Worm (Caenorhabditis elegans) whole organism, young adult: ENCODE results near the gene T03F6.3.

Experiments
- B0261.1 ChIP-seq: sonication (generic microtip); optimal IDR thresholded peaks from 2 replicates; lab custom pipeline; 2016; ENCODE audit warnings: mild to moderate bottlenecking, missing genetic modification characterization, moderate library complexity, missing compliant biosample characterization
- B0336.3 ChIP-seq: fragments of 200-800 bp; sonication (Bioruptor generic); IDR thresholded peaks from 2 replicates; pipeline ENCODE4 v1.3.6; 2022; ENCODE audit warnings: missing genetic modification characterization, missing compliant biosample characterization
- D2030.7 ChIP-seq: fragments of 200-800 bp; sonication (Bioruptor generic); IDR thresholded peaks from 2 replicates; pipeline ENCODE4 v1.3.6; 2022; ENCODE audit warnings: missing genetic modification reagents, missing genetic modification characterization, missing compliant biosample characterization
- F10E7.11 ChIP-seq: sonication (generic microtip); optimal IDR thresholded peaks from 2 replicates; lab custom pipeline; 2017; ENCODE audit warnings: mild to moderate bottlenecking, missing genetic modification characterization, moderate library complexity, missing compliant biosample characterization
- F23B12.7 ChIP-seq: sonication (generic microtip); optimal IDR thresholded peaks from 2 replicates; lab custom pipeline; 2017; ENCODE audit warnings: missing genetic modification characterization, mild to moderate bottlenecking, missing compliant biosample characterization, antibody characterized with exemption, moderate library complexity; ENCODE audit not compliant: insufficient read depth
- F33H1.4 ChIP-seq: fragments of 200-800 bp; sonication (Bioruptor generic); IDR thresholded peaks from 2 replicates; pipeline ENCODE4 v1.3.6; 2022; ENCODE audit warnings: missing genetic modification reagents, missing genetic modification characterization, missing compliant biosample characterization
- F52B5.7 ChIP-seq: sonication (generic microtip); optimal IDR thresholded peaks from 2 replicates; lab custom pipeline; 2016; ENCODE audit warnings: mild to moderate bottlenecking, missing genetic modification characterization, missing compliant biosample characterization
- F55B11.4 ChIP-seq: sonication (generic microtip); optimal IDR thresholded peaks from 2 replicates; lab custom pipeline; 2016; ENCODE audit warnings: missing compliant biosample characterization, missing genetic modification characterization, borderline replicate concordance; ENCODE audit not compliant: insufficient read depth
- F57A8.1 ChIP-seq: fragments of 200-800 bp; sonication (Bioruptor generic); optimal IDR thresholded peaks from 2 replicates; lab custom pipeline; 2018; ENCODE audit warnings: mild to moderate bottlenecking, missing genetic modification characterization, moderate library complexity, missing compliant biosample characterization
- F57C9.4 ChIP-seq: sonication (generic microtip); optimal IDR thresholded peaks from 2 replicates; lab custom pipeline; 2017; ENCODE audit warnings: mild to moderate bottlenecking, missing genetic modification characterization, missing compliant biosample characterization
- K12H6.12 ChIP-seq: fragments of 200-800 bp; sonication (Bioruptor generic); optimal IDR thresholded peaks from 2 replicates; lab custom pipeline; 2018; ENCODE audit warnings: mild to moderate bottlenecking, missing genetic modification characterization, missing compliant biosample characterization
- T26A5.8 ChIP-seq: sonication (generic microtip); optimal IDR thresholded peaks from 2 replicates; lab custom pipeline; 2016; ENCODE audit warnings: missing genetic modification characterization, missing compliant biosample characterization
- Y53G8AR.9 ChIP-seq: fragments of 200-800 bp; sonication (Bioruptor generic); conservative IDR thresholded peaks from 2 replicates; pipeline ENCODE4 v1.3.6; 2022; ENCODE audit warnings: missing genetic modification reagents, missing genetic modification characterization, missing compliant biosample characterization
- Y79H2A.3 ChIP-seq: fragments of 200-800 bp; sonication (Bioruptor generic); conservative IDR thresholded peaks from 2 replicates; pipeline ENCODE4 v1.3.6; 2022; ENCODE audit warnings: missing genetic modification reagents, missing genetic modification characterization, missing compliant biosample characterization
- Y95B8A.8 ChIP-seq: fragments of 200-800 bp; sonication (Bioruptor generic); IDR thresholded peaks from 2 replicates; pipeline ENCODE4 v1.3.6; 2022; ENCODE audit warnings: missing genetic modification reagents, missing genetic modification characterization, missing compliant biosample characterization
- attf-5 ChIP-seq: fragments of 200-800 bp; sonication (Bioruptor generic); optimal IDR thresholded peaks from 2 replicates; lab custom pipeline; 2018; ENCODE audit warnings: mild to moderate bottlenecking, missing genetic modification characterization, missing compliant biosample characterization
- attf-6 ChIP-seq: fragments of 200-800 bp; sonication (Bioruptor generic); IDR thresholded peaks from 2 replicates; pipeline ENCODE4 v1.3.6; 2022; ENCODE audit warnings: missing genetic modification reagents, missing genetic modification characterization, missing compliant biosample characterization
- bed-2 ChIP-seq: fragments of 200-800 bp; sonication (Bioruptor generic); IDR thresholded peaks from 2 replicates; pipeline ENCODE4 v1.3.6; 2022; ENCODE audit warnings: missing genetic modification reagents, missing genetic modification characterization, missing compliant biosample characterization
- cebp-2 ChIP-seq: fragments of 200-800 bp; sonication (Bioruptor generic); IDR thresholded peaks from 2 replicates; pipeline ENCODE4 v1.3.6; 2022; ENCODE audit warnings: missing genetic modification characterization, missing compliant biosample characterization
- ceh-27 ChIP-seq: fragments of 200-800 bp; sonication (Bioruptor generic); optimal IDR thresholded peaks from 2 replicates; lab custom pipeline; 2018; ENCODE audit warnings: mild to moderate bottlenecking, missing genetic modification characterization, moderate library complexity, missing compliant biosample characterization
- ceh-40 ChIP-seq: fragments of 200-800 bp; sonication (Bioruptor generic); IDR thresholded peaks from 2 replicates; pipeline ENCODE4 v1.3.6; 2022; ENCODE audit warnings: missing genetic modification characterization, missing compliant biosample characterization
- die-1 ChIP-seq: sonication (generic microtip); optimal IDR thresholded peaks from 2 replicates; lab custom pipeline; 2016; ENCODE audit warnings: missing genotype, mild to moderate bottlenecking, missing genetic modification characterization, missing compliant biosample characterization
- dox-1 ChIP-seq: fragments of 200-800 bp; sonication (Bioruptor generic); IDR thresholded peaks from 2 replicates; pipeline ENCODE4 v1.3.6; 2022; ENCODE audit warnings: missing genetic modification reagents, missing genetic modification characterization, missing compliant biosample characterization
- efl-1 ChIP-seq: fragments of 150-350 bp; optimal IDR thresholded peaks from 2 replicates; lab custom pipeline; 2014; ENCODE audit warnings: missing biosample characterization, missing genetic modification reagents, missing genetic modification characterization
- egl-44 ChIP-seq: fragments of 200-800 bp; sonication (Bioruptor generic); IDR thresholded peaks from 2 replicates; pipeline ENCODE4 v1.3.6; 2022; ENCODE audit warnings: missing genetic modification reagents, missing genetic modification characterization, missing compliant biosample characterization
- ekl-4 ChIP-seq: fragments of 200-800 bp; sonication (Bioruptor generic); IDR thresholded peaks from 2 replicates; pipeline ENCODE4 v1.3.6; 2022; ENCODE audit warnings: missing genetic modification reagents, missing genetic modification characterization, missing compliant biosample characterization
- fkh-3 ChIP-seq: sonication (generic microtip); optimal IDR thresholded peaks from 2 replicates; lab custom pipeline; 2016; ENCODE audit warnings: mild to moderate bottlenecking, missing genetic modification characterization, missing compliant biosample characterization
- hlh-12 ChIP-seq: sonication (generic microtip); optimal IDR thresholded peaks from 2 replicates; lab custom pipeline; 2016; ENCODE audit warnings: missing genetic modification characterization, missing compliant biosample characterization
- hrde-1 ChIP-seq: sonication (generic microtip); optimal IDR thresholded peaks from 2 replicates; lab custom pipeline; 2016; ENCODE audit warnings: missing genetic modification characterization, mild to moderate bottlenecking, missing compliant biosample characterization, moderate library complexity, missing genotype, missing genetic modification reagents, borderline replicate concordance
- lsy-27 ChIP-seq: sonication (generic microtip); optimal IDR thresholded peaks from 2 replicates; lab custom pipeline; 2017; ENCODE audit warnings: missing genetic modification characterization, mild to moderate bottlenecking, missing compliant biosample characterization, antibody characterized with exemption, missing genotype, borderline replicate concordance; ENCODE audit not compliant: insufficient read depth
- madf-6 ChIP-seq: fragments of 200-800 bp; sonication (Bioruptor generic); IDR thresholded peaks from 2 replicates; pipeline ENCODE4 v1.3.6; 2022; ENCODE audit warnings: missing genetic modification reagents, missing genetic modification characterization, missing compliant biosample characterization
- madf-8 ChIP-seq: fragments of 200-800 bp; sonication (Bioruptor generic); conservative IDR thresholded peaks from 2 replicates; pipeline ENCODE4 v1.3.6; 2022; ENCODE audit warnings: missing genetic modification reagents, missing genetic modification characterization, missing compliant biosample characterization
- mel-28 ChIP-seq: sonication (generic microtip); optimal IDR thresholded peaks from 2 replicates; lab custom pipeline; 2016; ENCODE audit warnings: borderline replicate concordance, mild to moderate bottlenecking, missing genetic modification characterization, missing compliant biosample characterization
- nfya-2 ChIP-seq: fragments of 200-800 bp; sonication (Bioruptor generic); IDR thresholded peaks from 2 replicates; pipeline ENCODE4 v1.3.6; 2022; ENCODE audit warnings: missing genetic modification reagents, missing genetic modification characterization, missing compliant biosample characterization
- nhr-120 ChIP-seq: fragments of 200-800 bp; sonication (Bioruptor generic); IDR thresholded peaks from 2 replicates; pipeline ENCODE4 v1.3.6; 2022; ENCODE audit warnings: missing genetic modification characterization, missing compliant biosample characterization
- nhr-80 ChIP-seq: sonication (generic microtip); optimal IDR thresholded peaks from 2 replicates; lab custom pipeline; 2016; ENCODE audit warnings: missing genetic modification characterization, missing compliant biosample characterization
- nhr-90 ChIP-seq: sonication (generic microtip); optimal IDR thresholded peaks from 2 replicates; lab custom pipeline; 2016; ENCODE audit warnings: missing genotype, mild to moderate bottlenecking, missing genetic modification characterization, missing compliant biosample characterization
- pha-4 ChIP-seq: fragments of 150-350 bp; sonication (generic microtip); optimal IDR thresholded peaks from 2 replicates; lab custom pipeline; 2014; ENCODE audit warnings: missing biosample characterization, missing genetic modification reagents, missing genetic modification characterization
- rec-8 ChIP-seq, 2 experiments: sonication (generic microtip); optimal IDR thresholded peaks; 2 replicates each; lab custom pipeline; 2016; ENCODE audit warnings: mild to moderate bottlenecking in 2 of 2, missing genetic modification characterization in 2 of 2, missing genetic modification reagents in 2 of 2, missing genotype in 2 of 2, missing biosample characterization in 1 of 2, missing compliant biosample characterization in 1 of 2, moderate library complexity in 1 of 2
- snpc-1.1 ChIP-seq: sonication (generic microtip); optimal IDR thresholded peaks from 2 replicates; lab custom pipeline; 2017; ENCODE audit warnings: missing genetic modification characterization, mild to moderate bottlenecking, missing compliant biosample characterization, antibody characterized with exemption, moderate library complexity, missing genotype, missing genetic modification reagents; ENCODE audit not compliant: insufficient read depth
- snpc-1.3 ChIP-seq: sonication (generic microtip); optimal IDR thresholded peaks from 2 replicates; lab custom pipeline; 2017; ENCODE audit warnings: missing genetic modification characterization, mild to moderate bottlenecking, missing compliant biosample characterization, antibody characterized with exemption, moderate library complexity, missing genotype, missing genetic modification reagents; ENCODE audit not compliant: insufficient read depth
- snpc-3.4 ChIP-seq: sonication (generic microtip); optimal IDR thresholded peaks from 2 replicates; lab custom pipeline; 2017; ENCODE audit warnings: missing genetic modification characterization, mild to moderate bottlenecking, missing compliant biosample characterization, antibody characterized with exemption, moderate library complexity, missing genotype, missing genetic modification reagents
- snpc-4 ChIP-seq, 5 experiments: fragments of 150-350 bp in 1 of 5; sonication (generic microtip) in 4 of 5; optimal IDR thresholded peaks; 2 replicates each; lab custom pipeline; 2014 to 2018; ENCODE audit warnings: missing genetic modification characterization in 5 of 5, missing biosample characterization in 3 of 5, antibody characterized with exemption in 2 of 5, mild to moderate bottlenecking in 2 of 5, missing compliant biosample characterization in 2 of 5, missing genotype in 2 of 5, moderate library complexity in 2 of 5, missing genetic modification reagents in 1 of 5
- unc-130 ChIP-seq: sonication (generic microtip); optimal IDR thresholded peaks from 2 replicates; lab custom pipeline; 2016; ENCODE audit warnings: missing genetic modification reagents, missing genetic modification characterization, missing compliant biosample characterization
- xnd-1 ChIP-seq: sonication (generic microtip); optimal IDR thresholded peaks from 2 replicates; lab custom pipeline; 2016; ENCODE audit warnings: missing genotype, missing genetic modification reagents, missing genetic modification characterization, missing compliant biosample characterization
- zfh-2 ChIP-seq: fragments of 200-800 bp; sonication (Bioruptor generic); conservative IDR thresholded peaks from 2 replicates; pipeline ENCODE4 v1.3.6; 2022; ENCODE audit warnings: missing genetic modification reagents, missing genetic modification characterization, missing compliant biosample characterization
- ztf-6 ChIP-seq: fragments of 200-800 bp; sonication (Bioruptor generic); IDR thresholded peaks from 2 replicates; pipeline ENCODE4 v1.3.6; 2022; ENCODE audit warnings: missing genetic modification reagents, missing genetic modification characterization, missing compliant biosample characterization

T03F6.3 gene

DNA sequence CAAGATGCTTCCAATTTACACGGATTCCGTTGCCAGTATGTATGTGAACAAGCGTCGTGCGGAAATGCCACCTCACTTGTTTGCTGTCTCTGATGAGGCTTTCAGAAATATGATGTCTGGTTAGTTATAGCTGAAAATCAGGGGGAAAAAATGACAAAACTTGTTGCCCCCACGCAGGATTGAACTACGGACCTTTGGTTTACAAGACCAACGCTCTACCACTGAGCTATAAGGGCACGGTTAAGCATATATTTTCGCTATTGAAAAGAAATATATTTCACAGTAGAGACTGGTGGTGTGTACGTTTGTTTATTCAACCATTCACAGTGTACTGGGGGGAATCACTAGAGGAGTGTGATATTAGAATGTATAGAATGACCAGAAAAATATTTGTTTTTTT lies 22.0 kb downstream of the T03F6.3 start:
- TF ChIP-seq hlh-12 (tag; lab: Kevin White, UChicago) (no peak), F55B11.4 (no peak), ztf-6 (GFP tag; lab: Robert Waterston, UW) (no peak), ceh-27 (GFP tag; lab: Kevin White, UChicago) (no peak), lsy-27 (tag; lab: Kevin White, UChicago) (no peak), F57C9.4 (tag; lab: Kevin White, UChicago) (no peak), fkh-3 (peak; percentile 60), D2030.7 (peak; percentile 64), madf-6 (GFP tag; lab: Robert Waterston, UW) (peak; percentile 52), K12H6.12 (tag; lab: Kevin White, UChicago) (no peak), attf-6 (no peak), pha-4 (tag; lab: Kevin White, UChicago) (no peak), F33H1.4 (no peak), Y53G8AR.9 (GFP tag; lab: Robert Waterston, UW) (no peak), snpc-1.3 (tag; lab: Kevin White, UChicago) (peak; percentile 55), nhr-90 (tag; lab: Kevin White, UChicago) (peak; percentile 57), madf-8 (GFP tag; lab: Robert Waterston, UW) (no peak), bed-2 (GFP tag; lab: Robert Waterston, UW) (no peak), rec-8 (tag; optimal IDR thresholded peaks at IDR 0.05; lab: Kevin White, UChicago) (peak; percentile 31 to 43), ekl-4 (GFP tag; lab: Robert Waterston, UW) (no peak), unc-130 (GFP tag; lab: Kevin White, UChicago) (no peak), Y95B8A.8 (no peak), B0336.3 (GFP tag; lab: Robert Waterston, UW) (no peak), snpc-1.1 (tag; lab: Kevin White, UChicago) (no peak), cebp-2 (GFP tag; lab: Robert Waterston, UW) (no peak), F10E7.11 (tag; lab: Kevin White, UChicago) (no peak), Y79H2A.3 (no peak), hrde-1 (tag; lab: Kevin White, UChicago) (no peak), F57A8.1 (no peak), snpc-3.4 (tag; lab: Kevin White, UChicago) (peak; percentile 47), xnd-1 (tag; lab: Kevin White, UChicago) (no peak), dox-1 (GFP tag; lab: Robert Waterston, UW) (peak; percentile 64), efl-1 (no peak), egl-44 (GFP tag; lab: Robert Waterston, UW) (0 out of 2 replicates have a peak, but pooled peaks have one; percentile 50), die-1 (tag; lab: Kevin White, UChicago) (peak; percentile 75), nhr-80 (tag; lab: Kevin White, UChicago) (peak; percentile 17), ceh-40 (GFP tag; lab: Robert Waterston, UW) (no peak), F23B12.7 (tag; lab: Kevin White, UChicago) (peak; percentile 22), zfh-2 (GFP tag; lab: Robert Waterston, UW) (no peak), T26A5.8 (tag; lab: Kevin White, UChicago) (no peak), mel-28 (tag; lab: Kevin White, UChicago) (no peak), nhr-120 (GFP tag; lab: Robert Waterston, UW) (no peak), attf-5 (GFP tag; lab: Kevin White, UChicago) (peak; percentile 40), B0261.1 (tag; lab: Kevin White, UChicago) (peak; percentile 65), F52B5.7 (tag; lab: Kevin White, UChicago) (peak; percentile 10), nfya-2 (GFP tag; lab: Robert Waterston, UW) (no peak), snpc-4 (GFP tag; optimal IDR thresholded peaks at IDR 0.05; lab: Kevin White, UChicago) (peak; percentile 40), snpc-4 (tag; optimal IDR thresholded peaks at IDR 0.05; lab: Kevin White, UChicago) (no peak)
